Fruit fly (Drosophila melanogaster) whole organism, embryonic: Measurements from ENCODE around the gene mAcon1.

Experiments
- Abd-B ChIP-seq: fragments of 200-800 bp; sonication (Bioruptor generic); optimal IDR thresholded peaks from 2 replicates; lab custom pipeline; 2018; ENCODE audit warnings: missing biosample characterization, mild to moderate bottlenecking, missing genetic modification characterization, moderate library complexity
- Atf6 ChIP-seq: fragments of 200-800 bp; sonication (Bioruptor generic); IDR thresholded peaks from 2 replicates; pipeline ENCODE4 v1.3.6; 2022; ENCODE audit warnings: missing biosample characterization, missing genetic modification characterization
- B-H2 ChIP-seq: fragments of 200-800 bp; sonication (Bioruptor generic); optimal IDR thresholded peaks from 2 replicates; lab custom pipeline; 2018; ENCODE audit warnings: missing biosample characterization, mild to moderate bottlenecking, missing genetic modification characterization
- Bgb ChIP-seq: fragments of 200-800 bp; sonication (Bioruptor generic); IDR thresholded peaks from 2 replicates; pipeline ENCODE4 v1.3.6; 2022; ENCODE audit warnings: missing biosample characterization, missing genetic modification characterization; ENCODE audit not compliant: partially characterized antibody
- CG11398 ChIP-seq: fragments of 200-800 bp; sonication (Bioruptor generic); optimal IDR thresholded peaks from 2 replicates; lab custom pipeline; 2016; ENCODE audit warnings: missing biosample characterization, missing genetic modification characterization
- CG11696 ChIP-seq: fragments of 200-800 bp; sonication (Bioruptor generic); IDR thresholded peaks from 2 replicates; pipeline ENCODE4 v1.3.6; 2022; ENCODE audit warnings: missing biosample characterization, missing genetic modification characterization
- CG12219 ChIP-seq: fragments of 200-800 bp; sonication (Bioruptor generic); optimal IDR thresholded peaks from 3 replicates; lab custom pipeline; 2018; ENCODE audit warnings: missing biosample characterization, mild to moderate bottlenecking, missing genetic modification characterization
- CG12659 ChIP-seq: fragments of 200-800 bp; sonication (Bioruptor generic); optimal IDR thresholded peaks from 3 replicates; lab custom pipeline; 2017; ENCODE audit warnings: mild to moderate bottlenecking, missing biosample characterization, missing genetic modification reagents, missing genetic modification characterization
- CG13624 ChIP-seq: fragments of 200-800 bp; sonication (Bioruptor generic); optimal IDR thresholded peaks from 2 replicates; lab custom pipeline; 2016; ENCODE audit warnings: missing biosample characterization, missing genetic modification characterization
- CG15601 ChIP-seq: fragments of 200-800 bp; sonication (Bioruptor generic); optimal IDR thresholded peaks from 3 replicates; lab custom pipeline; 2019; ENCODE audit warnings: missing biosample characterization, mild to moderate bottlenecking, missing genetic modification characterization, moderate library complexity
- CG1603 ChIP-seq: fragments of 200-800 bp; sonication (Bioruptor generic); optimal IDR thresholded peaks from 2 replicates; lab custom pipeline; 2019; ENCODE audit warnings: missing biosample characterization, mild to moderate bottlenecking, missing genetic modification characterization, moderate library complexity
- CG16813 ChIP-seq: fragments of 200-800 bp; sonication (Bioruptor generic); IDR thresholded peaks from 3 replicates; pipeline ENCODE4 v1.3.6; 2022; ENCODE audit warnings: missing biosample characterization, missing genetic modification characterization; ENCODE audit not compliant: partially characterized antibody
- CG17829 ChIP-seq: fragments of 200-800 bp; optimal IDR thresholded peaks from 2 replicates; lab custom pipeline; 2019; ENCODE audit warnings: missing biosample characterization, mild to moderate bottlenecking, missing genetic modification characterization, moderate library complexity
- CG32772 ChIP-seq: fragments of 200-800 bp; sonication (Bioruptor generic); IDR thresholded peaks from 2 replicates; pipeline ENCODE4 v1.3.6; 2022; ENCODE audit warnings: missing biosample characterization, missing genetic modification characterization
- CG34376 ChIP-seq: fragments of 200-800 bp; sonication (Bioruptor generic); optimal IDR thresholded peaks from 2 replicates; lab custom pipeline; 2018; ENCODE audit warnings: missing biosample characterization, mild to moderate bottlenecking, missing genetic modification characterization
- CG3847 ChIP-seq: fragments of 200-800 bp; sonication (Bioruptor generic); IDR thresholded peaks from 2 replicates; pipeline ENCODE4 v1.3.6; 2022; ENCODE audit warnings: missing biosample characterization, missing genetic modification characterization
- CG4617 ChIP-seq: fragments of 200-800 bp; sonication (Bioruptor generic); optimal IDR thresholded peaks from 3 replicates; lab custom pipeline; 2016; ENCODE audit warnings: missing biosample characterization, missing genetic modification characterization, borderline replicate concordance
- CG6813 ChIP-seq: fragments of 200-800 bp; sonication (Bioruptor generic); optimal IDR thresholded peaks from 2 replicates; lab custom pipeline; 2017; ENCODE audit warnings: missing biosample characterization, missing genetic modification characterization, mild to moderate bottlenecking, moderate library complexity, missing genetic modification reagents
- CG8281 ChIP-seq: fragments of 200-800 bp; sonication (Bioruptor generic); optimal IDR thresholded peaks from 2 replicates; lab custom pipeline; 2018; ENCODE audit warnings: missing biosample characterization, mild to moderate bottlenecking, missing genetic modification characterization, moderate library complexity
- CG8290 ChIP-seq, 3 experiments: fragments of 200-800 bp; sonication (Bioruptor generic); optimal IDR thresholded peaks; 2 replicates each; lab custom pipeline; 2016 to 2019; ENCODE audit warnings: missing biosample characterization in 3 of 3, missing genetic modification characterization in 3 of 3, mild to moderate bottlenecking in 2 of 3, moderate library complexity in 1 of 3
- CG9797 ChIP-seq: fragments of 200-800 bp; sonication (Bioruptor generic); optimal IDR thresholded peaks from 3 replicates; lab custom pipeline; 2018; ENCODE audit warnings: missing biosample characterization, mild to moderate bottlenecking, missing genetic modification characterization
- CHES-1-like ChIP-seq: fragments of 200-800 bp; sonication (Bioruptor generic); optimal IDR thresholded peaks from 2 replicates; lab custom pipeline; 2016; ENCODE audit warnings: missing biosample characterization, missing genetic modification characterization
- D19A ChIP-seq: fragments of 200-800 bp; optimal IDR thresholded peaks from 3 replicates; lab custom pipeline; 2019; ENCODE audit warnings: missing biosample characterization, mild to moderate bottlenecking, missing genetic modification characterization, moderate library complexity
- Dll ChIP-seq: fragments of 200-800 bp; sonication (Bioruptor generic); IDR thresholded peaks from 4 replicates; pipeline ENCODE4 v1.3.6; 2022; ENCODE audit warnings: missing biosample characterization, missing genetic modification characterization; ENCODE audit not compliant: partially characterized antibody
- E2f2 ChIP-seq: fragments of 200-800 bp; sonication (Bioruptor generic); IDR thresholded peaks from 2 replicates; pipeline ENCODE4 v1.3.6; 2022; ENCODE audit warnings: missing biosample characterization, missing genetic modification characterization
- Ets65A ChIP-seq: fragments of 200-800 bp; sonication (Bioruptor generic); peaks from one replicate; lab custom pipeline; 2016; ENCODE audit warnings: missing biosample characterization, missing genetic modification characterization
- Ets97D ChIP-seq: fragments of 200-800 bp; sonication (Bioruptor generic); optimal IDR thresholded peaks from 3 replicates; lab custom pipeline; 2016; ENCODE audit warnings: missing biosample characterization, missing genetic modification characterization
- HHEX ChIP-seq: fragments of 200-800 bp; sonication (Bioruptor generic); optimal IDR thresholded peaks from 3 replicates; lab custom pipeline; 2017; ENCODE audit warnings: missing biosample characterization, mild to moderate bottlenecking, missing genetic modification characterization, missing genetic modification reagents
- Myb ChIP-seq: fragments of 200-800 bp; sonication (Bioruptor generic); optimal IDR thresholded peaks from 2 replicates; lab custom pipeline; 2016; ENCODE audit warnings: missing biosample characterization, missing genetic modification characterization
- Opbp ChIP-seq: fragments of 200-800 bp; sonication (Bioruptor generic); IDR thresholded peaks from 3 replicates; pipeline ENCODE4 v1.3.6; 2022; ENCODE audit warnings: missing biosample characterization, missing genetic modification characterization; ENCODE audit not compliant: partially characterized antibody
- amos ChIP-seq: fragments of 200-800 bp; sonication (Bioruptor generic); IDR thresholded peaks from 2 replicates; pipeline ENCODE4 v1.3.6; 2022; ENCODE audit warnings: missing biosample characterization, missing genetic modification characterization; ENCODE audit not compliant: partially characterized antibody
- bbx ChIP-seq: fragments of 200-800 bp; sonication (Bioruptor generic); IDR thresholded peaks from 2 replicates; pipeline ENCODE4 v1.3.6; 2022; ENCODE audit warnings: missing biosample characterization, missing genetic modification characterization; ENCODE audit not compliant: partially characterized antibody
- cas ChIP-seq: fragments of 200-800 bp; sonication (Bioruptor generic); IDR thresholded peaks from 2 replicates; pipeline ENCODE4 v1.3.6; 2022; ENCODE audit warnings: missing biosample characterization, missing genetic modification characterization
- chm ChIP-seq: fragments of 200-800 bp; sonication (Bioruptor generic); IDR thresholded peaks from 2 replicates; pipeline ENCODE4 v1.3.6; 2022; ENCODE audit warnings: missing biosample characterization, missing genetic modification characterization
- dm ChIP-seq: fragments of 200-800 bp; sonication (Bioruptor generic); optimal IDR thresholded peaks from 3 replicates; lab custom pipeline; 2016; ENCODE audit warnings: missing biosample characterization, missing genetic modification characterization
- gro ChIP-seq: fragments of 200-800 bp; sonication (Bioruptor generic); optimal IDR thresholded peaks from 2 replicates; lab custom pipeline; 2016; ENCODE audit warnings: missing biosample characterization, missing genetic modification characterization
- her ChIP-seq: fragments of 200-800 bp; sonication (Bioruptor generic); optimal IDR thresholded peaks from 2 replicates; lab custom pipeline; 2016; ENCODE audit warnings: missing biosample characterization, missing genetic modification characterization
- jigr1 ChIP-seq: fragments of 200-800 bp; sonication (Bioruptor generic); IDR thresholded peaks from 3 replicates; pipeline ENCODE4 v1.3.6; 2022; ENCODE audit warnings: missing biosample characterization, missing genetic modification characterization
- knrl ChIP-seq: fragments of 200-800 bp; sonication (Bioruptor generic); IDR thresholded peaks from 3 replicates; pipeline ENCODE4 v1.3.6; 2022; ENCODE audit warnings: missing biosample characterization, missing genetic modification characterization; ENCODE audit not compliant: partially characterized antibody
- lilli ChIP-seq: fragments of 200-800 bp; sonication (Bioruptor generic); optimal IDR thresholded peaks from 3 replicates; lab custom pipeline; 2016; ENCODE audit warnings: missing biosample characterization, missing genetic modification characterization
- nom ChIP-seq: fragments of 200-800 bp; sonication (Bioruptor generic); optimal IDR thresholded peaks from 2 replicates; lab custom pipeline; 2017; ENCODE audit warnings: missing biosample characterization, missing genetic modification characterization, mild to moderate bottlenecking, moderate library complexity, missing genetic modification reagents
- otp ChIP-seq: fragments of 200-800 bp; sonication (Bioruptor generic); IDR thresholded peaks from 3 replicates; pipeline ENCODE4, ENCODE4 v1.3.6; 2022; ENCODE audit warnings: missing biosample characterization, missing genetic modification characterization
- phol ChIP-seq: fragments of 200-800 bp; sonication (Bioruptor generic); optimal IDR thresholded peaks from 3 replicates; lab custom pipeline; 2018; ENCODE audit warnings: missing biosample characterization, mild to moderate bottlenecking, missing genetic modification characterization, moderate library complexity
- prd ChIP-seq, 3 experiments: fragments of >200 bp in 2 of 3; fragments of 200-800 bp in 1 of 3; sonication (Bioruptor generic) in 1 of 3; optimal IDR thresholded peaks in 2 of 3; IDR thresholded peaks in 1 of 3; 2 replicates in 2 of 3; 3 replicates in 1 of 3; pipeline versions ENCODE4 v1.3.6 to Lab custom; 2017 to 2022; ENCODE audit warnings: missing biosample characterization in 1 of 3, missing genetic modification characterization in 1 of 3
- tll ChIP-seq, 2 experiments: fragments of 200-800 bp in 1 of 2; fragments of >200 bp in 1 of 2; sonication (Bioruptor generic) in 1 of 2; optimal IDR thresholded peaks; 2 replicates each; lab custom pipeline; 2017 to 2019; ENCODE audit warnings: missing biosample characterization in 2 of 2, missing genetic modification characterization in 2 of 2, mild to moderate bottlenecking in 1 of 2, moderate library complexity in 1 of 2
- vvl ChIP-seq: fragments of 200-800 bp; sonication (Bioruptor generic); IDR thresholded peaks from 2 replicates; pipeline ENCODE4 v1.3.6; 2022; ENCODE audit warnings: missing biosample characterization, missing genetic modification characterization

mAcon1 gene

dm6 chr2L:21218240-21218911 lies 50.0 kb downstream of the mAcon1 start, which contains the start of gene CG8679 (continued):
- TF ChIP-seq Atf6, result peak; percentile 10; the same call in 1 of the 2 replicates
- peak; percentile 34; the same call in 1 of the 3 replicates for TF ChIP-seq CG16813 (GFP tag; lab: Robert Waterston, UW)
- peak; percentile 29; the same call in 1 of the 2 replicates for TF ChIP-seq bbx
- TF ChIP-seq chm (GFP tag; lab: Robert Waterston, UW), result 0 out of 2 replicates have a peak, but pooled peaks have one; percentile 26
- peak; percentile 47 for TF ChIP-seq phol (tag; lab: Kevin White, UChicago)
- TF ChIP-seq CG6813 (GFP tag; lab: Kevin White, UChicago), result peak; percentile 56
- TF ChIP-seq CG12659, result peak; percentile 45
- no peak for TF ChIP-seq jigr1 (GFP tag; lab: Robert Waterston, UW)
- no peak for TF ChIP-seq HHEX
- peak; percentile 48; the same call in 1 of the 4 replicates for TF ChIP-seq Dll (GFP tag; lab: Robert Waterston, UW)
- no peak for TF ChIP-seq D19A (tag; lab: Kevin White, UChicago)
- 0 out of 3 replicates have a peak, but pooled peaks have one; percentile 51 for TF ChIP-seq Opbp (GFP tag; lab: Robert Waterston, UW)
- TF ChIP-seq Bgb, result peak; percentile 39; the same call in 1 of the 2 replicates
- TF ChIP-seq otp (GFP tag; lab: Robert Waterston, UW), result peak; percentile 54; the same call in 1 of the 3 replicates
- TF ChIP-seq CG4617 (GFP tag; lab: Kevin White, UChicago), result peak; percentile 8
- peak; percentile 96 for TF ChIP-seq CG9797 (GFP tag; lab: Kevin White, UChicago)
- peak; percentile 19 for TF ChIP-seq gro (GFP tag; lab: Kevin White, UChicago)
- peak; percentile 45 for TF ChIP-seq dm (GFP tag; lab: Kevin White, UChicago)
- TF ChIP-seq B-H2, result peak; percentile 31
- TF ChIP-seq tll (GFP tag; optimal IDR thresholded peaks at IDR 0.05; lab: Kevin White, UChicago), result no peak
- no peak for TF ChIP-seq CG11696 (GFP tag; lab: Robert Waterston, UW)
- peak; percentile 57 for TF ChIP-seq Myb (GFP tag; lab: Kevin White, UChicago)
- TF ChIP-seq CG3847, result peak; percentile 56
- TF ChIP-seq prd (optimal IDR thresholded peaks at IDR 0.05; lab: Kevin White, UChicago), result no peak
- TF ChIP-seq prd (GFP tag; IDR thresholded peaks at IDR 0.05; lab: Robert Waterston, UW), result 0 out of 3 replicates have a peak, but pooled peaks have one; percentile 24
- TF ChIP-seq CG34376, result peak; percentile 77
- no peak for TF ChIP-seq CG8281 (tag; lab: Kevin White, UChicago)
- TF ChIP-seq CG13624, result peak; percentile 1
- TF ChIP-seq CG17829 (tag; lab: Kevin White, UChicago), result peak; percentile 31
- 0 out of 2 replicates have a peak, but pooled peaks have one; percentile 20 for TF ChIP-seq CG32772 (GFP tag; lab: Robert Waterston, UW)
- peak; percentile 83 for TF ChIP-seq CG1603 (tag; lab: Kevin White, UChicago)
- TF ChIP-seq cas (GFP tag; lab: Robert Waterston, UW), result no peak
- TF ChIP-seq lilli (GFP tag; lab: Kevin White, UChicago), result no peak
- TF ChIP-seq Ets65A, result peak; percentile 74
- peak; percentile 31 for TF ChIP-seq CG15601
- peak; percentile 31 for TF ChIP-seq CG11398
- TF ChIP-seq CG12219 (GFP tag; lab: Kevin White, UChicago), result peak; percentile 32
- peak; percentile 14 for TF ChIP-seq her (GFP tag; lab: Kevin White, UChicago)
- no peak for TF ChIP-seq Abd-B
- 0 out of 2 replicates have a peak, but pooled peaks have one; percentile 12 for TF ChIP-seq vvl (GFP tag; lab: Robert Waterston, UW)
- peak; percentile 37 for TF ChIP-seq Ets97D (GFP tag; lab: Kevin White, UChicago)
- TF ChIP-seq CHES-1-like (GFP tag; lab: Kevin White, UChicago), result peak; percentile 16
- TF ChIP-seq E2f2 (GFP tag; lab: Robert Waterston, UW), result peak; percentile 97
- peak; percentile 28 for TF ChIP-seq CG8290 (GFP tag; optimal IDR thresholded peaks at IDR 0.05; lab: Kevin White, UChicago)
- peak in 1 of 2 experiments; percentile 55 for TF ChIP-seq CG8290 (tag; optimal IDR thresholded peaks at IDR 0.05; lab: Kevin White, UChicago)
- peak; percentile 49; the same call in 1 of the 2 replicates for TF ChIP-seq amos (GFP tag; lab: Robert Waterston, UW)
- peak; percentile 46 for TF ChIP-seq knrl (GFP tag; lab: Robert Waterston, UW)
- peak; percentile 20 for TF ChIP-seq nom
